Worm (Caenorhabditis elegans): ENCODE results near the gene ari-2.

The ari-2 gene

DNA sequence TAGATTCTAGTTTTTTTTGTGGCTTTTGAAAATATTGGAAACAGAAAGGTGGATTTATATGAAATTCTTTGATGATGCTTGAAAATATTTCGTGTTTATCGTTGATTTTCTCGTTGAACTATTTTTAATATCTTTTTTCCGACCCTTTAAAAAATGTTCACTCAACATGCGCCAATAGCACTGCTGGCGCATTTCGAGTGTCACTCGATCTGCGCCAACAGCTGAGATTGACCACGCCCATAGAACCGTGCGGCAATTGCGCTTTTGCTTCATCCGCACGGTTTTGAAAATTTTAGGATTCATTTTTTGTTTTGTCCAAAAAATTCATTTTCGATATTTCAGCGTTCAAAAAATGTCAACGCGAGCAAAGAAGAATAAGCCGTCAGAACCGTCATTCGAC lies 9.6 kb upstream of the ari-2 start, which contains the start of gene tebp-2:
tebp-2 (plus strand) TSS at position 343 of the 400 bp plus-strand sequence.
- TF ChIP-seq dao-5 (tag; optimal IDR thresholded peaks at IDR 0.05) (no peak), him-1 (tag; optimal IDR thresholded peaks at IDR 0.05) (no peak), W03F9.2 (tag; optimal IDR thresholded peaks at IDR 0.05) (no peak)

DNA sequence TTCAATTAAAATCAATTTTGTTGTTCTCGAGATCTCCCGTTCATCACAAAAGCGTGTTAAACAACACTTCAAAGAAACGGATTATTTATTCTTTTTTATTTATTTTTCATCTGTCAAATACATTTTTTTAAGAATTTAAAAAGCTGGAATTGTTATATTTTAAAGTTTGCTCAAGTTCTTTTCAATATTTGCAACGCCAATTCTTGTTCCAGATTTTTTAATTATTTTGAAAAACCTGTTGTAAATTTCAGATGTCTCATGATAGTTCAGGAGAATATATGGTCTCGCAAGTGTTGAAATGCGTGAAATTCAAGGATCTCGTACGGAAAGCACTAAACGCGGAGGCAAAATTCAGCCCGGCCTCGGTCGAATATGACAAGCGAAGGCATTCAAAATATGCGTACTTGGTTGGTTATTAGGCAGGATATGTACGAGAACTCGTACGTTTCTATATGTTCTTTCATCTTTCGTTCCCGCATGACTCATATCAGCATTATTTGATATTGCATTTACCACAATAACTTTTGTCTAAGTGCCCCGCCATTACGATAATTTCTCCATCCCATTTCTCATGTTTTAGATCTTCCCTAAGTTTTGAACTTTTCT lies 6.2 kb upstream of the ari-2 start, which contains the start of gene cec-6:
cec-6 (plus strand) TSS at position 252 of the 606 bp plus-strand sequence.
- TF ChIP-seq him-1 (tag; optimal IDR thresholded peaks at IDR 0.05): no peak
- no peak for TF ChIP-seq dao-5 (tag; optimal IDR thresholded peaks at IDR 0.05)
- TF ChIP-seq W03F9.2 (tag; optimal IDR thresholded peaks at IDR 0.05): no peak

DNA sequence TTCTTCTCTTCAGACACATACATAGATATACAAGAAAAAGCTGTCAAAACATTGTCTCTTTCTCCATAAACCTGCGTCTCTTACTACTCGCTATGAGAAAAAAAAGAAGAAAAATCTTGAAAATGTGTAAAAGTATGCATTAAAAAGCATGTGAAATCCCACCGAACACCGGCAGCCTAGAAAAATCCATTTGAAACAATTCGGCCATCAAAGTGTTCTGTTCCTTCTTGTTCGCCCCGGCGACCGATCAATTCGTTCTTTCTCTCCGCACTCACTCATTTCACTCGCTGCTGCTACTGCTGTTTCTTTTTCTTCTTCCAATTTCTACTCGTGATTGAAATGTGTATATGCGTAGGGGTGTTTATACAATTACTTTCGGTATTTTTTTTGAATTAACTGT lies 2.1 kb upstream of the ari-2 start:
- TF ChIP-seq him-1 (tag; optimal IDR thresholded peaks at IDR 0.05) (no peak), W03F9.2 (tag; optimal IDR thresholded peaks at IDR 0.05) (peak; percentile 31)

DNA sequence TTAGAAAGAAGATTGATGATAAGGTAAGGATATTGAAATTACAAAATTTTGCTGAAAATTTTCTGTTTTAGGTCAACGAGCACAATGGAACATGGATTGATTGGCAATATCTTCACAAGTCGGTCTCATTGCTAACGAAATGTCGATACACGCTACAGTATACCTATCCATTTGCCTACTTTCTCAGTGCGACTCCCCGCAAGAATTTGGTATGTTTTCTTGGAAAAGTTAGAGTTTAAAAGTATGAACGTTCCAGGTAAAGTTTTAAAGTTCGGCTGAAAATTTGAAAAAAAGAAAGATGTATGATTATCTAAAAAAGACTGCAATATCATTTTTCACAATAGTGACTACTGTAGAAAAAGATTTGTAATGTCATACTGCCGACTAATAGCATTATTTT lies 3.2 kb downstream of the ari-2 start:
- no peak for TF ChIP-seq dao-5 (tag; optimal IDR thresholded peaks at IDR 0.05)

DNA sequence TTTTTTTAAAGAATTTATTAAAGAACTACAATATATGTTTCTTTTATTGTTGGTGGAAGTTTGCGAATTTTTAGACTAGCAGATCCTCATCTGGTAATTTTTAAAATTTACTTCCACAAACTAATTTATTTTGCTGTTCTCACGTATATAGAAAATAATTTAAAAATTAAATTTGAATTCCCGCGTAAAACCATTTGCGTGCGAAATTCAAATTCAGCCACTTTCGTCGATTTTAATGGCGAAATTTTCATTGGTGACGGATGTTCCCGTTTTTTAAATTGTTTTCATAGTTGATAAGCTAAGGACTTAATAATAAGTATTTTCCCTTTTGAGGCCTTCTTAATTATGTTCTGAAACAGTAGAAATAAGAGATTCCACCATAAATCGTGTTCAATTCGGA lies 10.1 kb downstream of the ari-2 start:
- no peak for TF ChIP-seq him-1 (tag; optimal IDR thresholded peaks at IDR 0.05)
- no peak for TF ChIP-seq dao-5 (tag; optimal IDR thresholded peaks at IDR 0.05)
- no peak for TF ChIP-seq W03F9.2 (tag; optimal IDR thresholded peaks at IDR 0.05)

DNA sequence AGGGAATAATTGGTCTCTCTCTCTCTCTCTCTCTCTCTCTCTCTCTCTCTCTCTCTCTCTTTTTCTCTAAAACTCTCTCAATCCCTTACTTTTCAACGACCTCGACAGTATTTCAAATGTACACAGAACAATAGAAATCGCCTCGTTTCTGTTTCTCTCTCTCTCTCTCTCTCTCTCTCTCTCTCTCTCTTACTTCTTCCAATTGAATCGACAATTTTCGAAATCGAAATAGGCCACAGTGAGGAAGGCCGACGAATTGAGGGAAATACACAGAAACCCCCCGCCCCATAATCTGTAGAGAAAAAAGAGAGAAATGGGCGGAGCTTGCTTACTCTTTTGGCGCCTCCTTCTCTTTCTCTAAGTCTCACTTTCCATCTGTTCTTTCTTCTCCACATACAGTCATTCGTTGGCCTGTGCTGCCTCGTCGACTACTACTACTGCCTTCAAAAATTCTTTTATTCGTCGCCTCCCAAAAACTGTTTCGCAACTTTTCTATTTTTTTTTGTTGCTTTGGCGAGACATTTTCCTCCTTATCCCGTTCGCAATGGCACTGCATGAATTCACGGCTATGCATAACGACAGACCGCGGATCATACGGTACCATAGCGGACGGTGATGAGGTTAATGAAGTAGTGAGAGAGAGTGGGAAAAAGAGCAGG lies 10.7 kb downstream of the ari-2 start:
- TF ChIP-seq W03F9.2 (tag; optimal IDR thresholded peaks at IDR 0.05): no peak
- TF ChIP-seq dao-5 (tag; optimal IDR thresholded peaks at IDR 0.05): no peak
- TF ChIP-seq him-1 (tag; optimal IDR thresholded peaks at IDR 0.05): no peak

DNA sequence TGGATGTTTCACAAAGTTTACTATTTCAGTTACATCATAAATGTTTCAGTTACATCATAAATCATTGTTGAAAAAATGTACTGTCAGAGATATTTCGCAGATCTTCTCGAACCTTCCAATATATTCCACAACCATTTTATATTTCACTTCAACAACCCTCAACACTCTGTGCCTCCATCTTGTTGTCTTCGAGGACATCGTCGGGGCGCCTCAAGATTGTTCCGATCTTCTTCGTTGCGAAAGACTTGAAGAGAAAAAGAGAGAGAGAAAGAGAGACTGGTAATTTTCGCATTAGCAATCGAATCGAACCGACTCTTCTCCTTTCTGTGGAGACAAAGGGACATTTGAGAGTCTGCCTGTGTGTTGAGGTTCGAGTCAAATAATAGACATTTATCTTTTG lies 12.3 kb downstream of the ari-2 start:
- TF ChIP-seq W03F9.2 (tag; optimal IDR thresholded peaks at IDR 0.05) (no peak), him-1 (tag; optimal IDR thresholded peaks at IDR 0.05) (no peak), dao-5 (tag; optimal IDR thresholded peaks at IDR 0.05) (no peak)

DNA sequence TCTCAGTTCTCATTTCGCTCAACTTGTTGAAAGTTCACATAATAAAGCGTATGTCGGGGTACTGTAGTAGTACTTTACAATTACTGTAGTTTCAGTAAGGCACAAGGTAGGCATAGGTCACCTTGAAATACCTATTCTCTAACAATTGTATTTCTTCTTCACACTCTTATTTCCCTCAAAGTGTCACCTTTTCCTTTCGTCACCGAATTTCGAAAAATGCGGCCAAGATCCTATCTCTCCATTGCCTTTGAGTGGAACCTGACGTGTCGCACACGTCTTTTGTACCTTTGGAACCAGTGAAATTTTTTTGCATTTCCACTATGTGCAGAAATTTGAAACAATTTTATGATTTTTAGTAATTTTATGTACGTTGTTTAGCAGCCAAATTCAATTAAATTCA lies 13.4 kb downstream of the ari-2 start:
- TF ChIP-seq him-1 (tag; optimal IDR thresholded peaks at IDR 0.05) (no peak), dao-5 (tag; optimal IDR thresholded peaks at IDR 0.05) (no peak), W03F9.2 (tag; optimal IDR thresholded peaks at IDR 0.05) (no peak)

DNA sequence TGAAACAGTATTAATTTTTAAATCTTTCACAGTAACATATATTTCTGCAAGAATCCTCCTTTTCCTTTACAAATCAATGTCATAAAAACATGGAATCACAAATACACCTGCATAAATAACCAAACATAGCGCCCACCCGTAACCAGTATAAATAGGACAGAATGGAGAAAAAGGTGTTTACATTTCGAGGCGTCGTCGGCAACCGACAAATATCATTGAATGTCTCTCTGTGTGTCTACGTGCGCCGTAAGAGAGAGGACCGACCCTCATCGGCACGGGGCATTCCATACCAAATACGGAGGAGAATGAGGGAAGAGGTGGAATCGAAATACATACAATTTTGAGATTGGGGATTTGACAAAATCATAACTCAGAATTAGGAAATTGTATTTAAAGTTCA lies 14.2 kb downstream of the ari-2 start:
- TF ChIP-seq dao-5 (tag; optimal IDR thresholded peaks at IDR 0.05) (no peak), W03F9.2 (tag; optimal IDR thresholded peaks at IDR 0.05) (no peak), him-1 (tag; optimal IDR thresholded peaks at IDR 0.05) (no peak)

DNA sequence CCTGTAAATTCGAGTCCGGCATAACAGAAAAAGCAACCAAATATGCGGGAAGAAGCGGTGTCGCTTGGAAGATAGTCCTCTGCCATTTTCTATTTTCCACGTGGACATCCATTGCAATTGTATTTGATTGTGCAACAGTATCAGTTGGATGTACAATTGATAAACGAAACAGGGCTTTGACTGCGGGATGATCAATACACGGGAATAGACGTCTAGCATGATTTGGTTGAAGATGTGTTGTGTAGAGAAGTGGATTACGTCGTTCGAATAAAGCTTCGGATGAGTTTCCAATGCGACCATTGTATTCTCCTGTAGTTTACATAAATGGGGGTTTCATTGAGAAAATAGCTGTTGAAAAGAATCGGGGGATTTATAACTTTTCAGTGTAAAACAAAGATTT lies 21.8 kb downstream of the ari-2 start:
- TF ChIP-seq dao-5 (tag; optimal IDR thresholded peaks at IDR 0.05) (no peak), W03F9.2 (tag; optimal IDR thresholded peaks at IDR 0.05) (no peak), him-1 (tag; optimal IDR thresholded peaks at IDR 0.05) (no peak)

DNA sequence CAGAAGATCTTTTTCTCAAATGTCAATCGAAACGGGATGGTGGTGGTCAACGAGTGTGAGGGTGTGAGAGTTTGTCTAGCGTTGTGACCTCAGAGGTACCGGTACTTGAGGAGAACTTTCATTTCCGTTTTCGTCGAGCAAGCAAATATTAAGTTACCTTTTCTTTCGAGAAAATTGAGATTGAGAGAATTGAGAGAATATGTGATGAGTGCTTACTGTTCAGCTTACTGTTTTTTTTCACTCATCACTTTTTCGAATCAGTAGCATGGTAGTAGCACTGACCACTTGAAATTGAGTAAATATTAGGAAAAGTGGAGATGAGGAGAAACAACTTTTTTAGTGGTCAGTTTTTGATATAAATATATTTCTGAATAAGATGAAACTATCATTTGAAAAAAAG lies 23.1 kb downstream of the ari-2 start, which contains the start of gene T12E12.6:
T12E12.6 (minus strand) TSS at position 101 of the 400 bp plus-strand sequence.
- no peak for TF ChIP-seq him-1 (tag; optimal IDR thresholded peaks at IDR 0.05)
- TF ChIP-seq W03F9.2 (tag; optimal IDR thresholded peaks at IDR 0.05): no peak
- TF ChIP-seq dao-5 (tag; optimal IDR thresholded peaks at IDR 0.05): no peak

DNA sequence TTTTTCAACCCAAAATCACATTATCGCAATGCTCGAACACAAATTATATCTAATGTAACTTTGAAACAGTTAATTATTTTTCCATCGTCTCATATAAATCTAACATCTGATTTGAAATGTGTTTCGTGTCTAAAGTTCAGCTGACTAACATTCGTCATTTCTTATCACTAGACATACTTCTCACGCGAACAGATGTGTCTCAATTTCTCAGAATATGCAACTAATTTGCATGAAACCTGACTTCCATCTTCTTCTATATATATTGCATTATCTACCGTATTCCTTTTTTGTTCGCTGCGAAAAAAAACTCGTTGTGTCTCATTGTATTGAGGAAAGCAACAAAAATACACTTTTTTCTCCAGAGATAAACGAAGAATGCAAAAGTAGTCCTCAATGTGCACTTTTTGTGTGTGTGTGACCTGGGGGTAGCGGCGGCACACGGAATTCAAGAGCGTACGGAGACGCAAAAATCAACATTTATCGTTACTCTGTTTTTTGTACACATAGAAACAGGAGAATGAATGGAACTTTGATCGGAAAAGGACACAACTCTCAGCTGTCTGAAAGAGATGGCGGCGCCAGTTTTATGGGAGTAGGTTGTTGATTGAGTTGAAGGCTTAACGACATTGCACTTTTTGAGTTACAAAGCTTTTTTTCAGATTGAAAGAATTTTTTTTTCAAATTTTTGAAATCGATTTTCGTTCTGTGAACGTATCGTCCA lies 29.8 kb downstream of the ari-2 start:
- TF ChIP-seq him-1 (tag; optimal IDR thresholded peaks at IDR 0.05) (no peak), dao-5 (tag; optimal IDR thresholded peaks at IDR 0.05) (no peak), W03F9.2 (tag; optimal IDR thresholded peaks at IDR 0.05) (no peak)

DNA sequence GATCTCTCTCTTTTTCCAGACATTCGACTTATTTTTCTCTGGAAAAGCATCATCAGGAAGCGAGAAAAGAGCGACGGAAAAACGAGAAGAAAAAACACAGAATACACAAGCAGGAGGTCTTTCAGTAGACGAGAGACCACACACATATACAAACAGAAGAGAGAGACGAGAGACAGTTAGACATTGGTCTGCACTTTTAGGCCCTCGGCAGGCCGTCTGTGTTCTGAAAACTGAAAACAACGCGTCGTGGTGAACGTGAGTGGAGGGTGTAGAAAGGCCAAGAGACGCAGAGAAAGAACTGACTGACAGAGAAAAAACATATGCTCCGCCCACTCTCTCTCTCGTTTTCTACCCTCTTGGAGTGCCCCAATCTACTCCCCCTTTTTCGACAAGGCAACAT lies 31.3 kb downstream of the ari-2 start:
- TF ChIP-seq W03F9.2 (tag; optimal IDR thresholded peaks at IDR 0.05) (peak; percentile 4), dao-5 (tag; optimal IDR thresholded peaks at IDR 0.05) (no peak)

DNA sequence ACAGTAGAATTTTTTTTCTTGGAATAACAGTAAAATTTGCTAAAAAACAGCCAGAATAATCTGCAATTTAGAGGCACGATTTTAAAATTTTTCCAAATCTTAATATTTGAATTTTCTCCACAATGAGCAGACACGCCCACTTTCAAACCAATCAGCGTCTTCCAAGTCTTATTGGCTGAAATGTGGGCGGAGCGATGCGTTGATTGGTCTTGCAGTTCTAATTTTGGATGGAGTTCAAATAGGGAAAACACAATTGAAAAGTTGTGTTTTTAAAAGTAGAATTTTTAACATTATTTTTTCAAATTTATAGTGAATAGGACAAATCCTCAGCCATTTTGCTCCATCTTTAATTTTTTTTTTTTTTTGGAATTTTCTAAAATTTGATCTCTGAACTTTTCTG lies 31.8 kb downstream of the ari-2 start:
- TF ChIP-seq him-1 (tag; optimal IDR thresholded peaks at IDR 0.05) (no peak), dao-5 (tag; optimal IDR thresholded peaks at IDR 0.05) (no peak), W03F9.2 (tag; optimal IDR thresholded peaks at IDR 0.05) (no peak)
